Fruit fly (Drosophila melanogaster) whole organism, wandering third instar larva: ENCODE measurements around the gene Jhbp1.

Experiments
- Abd-B ChIP-seq: fragments of >200 bp; optimal IDR thresholded peaks from 2 replicates; lab custom pipeline; 2017; ENCODE audit warnings: missing biosample characterization, missing genetic modification characterization
- CG32264 ChIP-seq: fragments of 200-800 bp; sonication (Bioruptor generic); optimal IDR thresholded peaks from 2 replicates; lab custom pipeline; 2016; ENCODE audit warnings: missing biosample characterization, missing genetic modification characterization
- CG9705 ChIP-seq: fragments of 200-800 bp; sonication (Bioruptor generic); optimal IDR thresholded peaks from 2 replicates; lab custom pipeline; 2018; ENCODE audit warnings: missing biosample characterization, mild to moderate bottlenecking, missing genetic modification characterization
- CrebA ChIP-seq: fragments of 200-800 bp; sonication (Bioruptor generic); optimal IDR thresholded peaks from 2 replicates; lab custom pipeline; 2016; ENCODE audit warnings: missing biosample characterization, mild to moderate bottlenecking, missing genetic modification characterization, borderline replicate concordance
- Dfd ChIP-seq: fragments of >200 bp; optimal IDR thresholded peaks from 2 replicates; lab custom pipeline; 2017; ENCODE audit warnings: missing biosample characterization, missing genetic modification characterization
- Dif ChIP-seq: fragments of 200-275, 200-300 bp; sonication (Bioruptor generic); optimal IDR thresholded peaks from 2 replicates; lab custom pipeline; 2018; ENCODE audit warnings: missing biosample characterization, missing genetic modification characterization; ENCODE audit not compliant: partially characterized antibody
- GATAd ChIP-seq: sonication (Bioruptor generic); optimal IDR thresholded peaks from 2 replicates; lab custom pipeline; 2016; ENCODE audit warnings: missing biosample characterization, missing genetic modification characterization
- HLH106 ChIP-seq: fragments of 200-800 bp; optimal IDR thresholded peaks from 3 replicates; lab custom pipeline; 2019; ENCODE audit warnings: missing biosample characterization, mild to moderate bottlenecking, missing genetic modification characterization, moderate library complexity
- Hnf4 ChIP-seq: fragments of 200-800 bp; sonication (Bioruptor generic); optimal IDR thresholded peaks from 2 replicates; lab custom pipeline; 2016; ENCODE audit warnings: missing biosample characterization, mild to moderate bottlenecking, missing genetic modification characterization
- Hr78 ChIP-seq: fragments of >200 bp; optimal IDR thresholded peaks from 2 replicates; lab custom pipeline; 2017; ENCODE audit warnings: missing biosample characterization, missing genetic modification characterization
- Hr83 ChIP-seq: fragments of 200-300 bp; sonication (Bioruptor generic); optimal IDR thresholded peaks from 2 replicates; lab custom pipeline; 2016; ENCODE audit warnings: missing biosample characterization, mild to moderate bottlenecking, missing genetic modification characterization, moderate library complexity; ENCODE audit not compliant: poor library complexity, severe bottlenecking
- Jra ChIP-seq: sonication (Bioruptor generic); optimal IDR thresholded peaks from 2 replicates; lab custom pipeline; 2016; ENCODE audit warnings: missing biosample characterization, missing genetic modification characterization
- Mio ChIP-seq: sonication (Bioruptor generic); optimal IDR thresholded peaks from 2 replicates; lab custom pipeline; 2016; ENCODE audit warnings: missing biosample characterization, missing genetic modification characterization
- Myc ChIP-seq: fragments of >200 bp; optimal IDR thresholded peaks from 2 replicates; lab custom pipeline; 2017
- N ChIP-seq: fragments of >200 bp; optimal IDR thresholded peaks from 2 replicates; lab custom pipeline; 2018; ENCODE audit warnings: missing biosample characterization, missing external identifiers, missing genetic modification characterization
- OdsH ChIP-seq: fragments of 200-800 bp; sonication (Bioruptor generic); optimal IDR thresholded peaks from 2 replicates; lab custom pipeline; 2016; ENCODE audit warnings: missing biosample characterization, mild to moderate bottlenecking, missing genetic modification characterization
- Rel ChIP-seq, 2 experiments: fragments of 200-800 bp; sonication (Bioruptor generic) in 1 of 2; optimal IDR thresholded peaks; 2 replicates in 1 of 2; 3 replicates in 1 of 2; lab custom pipeline; 2016 to 2019; ENCODE audit warnings: mild to moderate bottlenecking in 2 of 2, missing biosample characterization in 2 of 2, missing genetic modification characterization in 2 of 2, moderate library complexity in 1 of 2
- Sp1 ChIP-seq: fragments of 200-800 bp; sonication (Bioruptor generic); optimal IDR thresholded peaks from 3 replicates; lab custom pipeline; 2019; ENCODE audit warnings: missing biosample characterization, mild to moderate bottlenecking, missing genetic modification characterization, moderate library complexity
- Vsx2 ChIP-seq: fragments of 200-300, 225-300 bp; sonication (Bioruptor generic); optimal IDR thresholded peaks from 2 replicates; lab custom pipeline; 2018; ENCODE audit warnings: missing biosample characterization, missing genetic modification characterization; ENCODE audit not compliant: partially characterized antibody
- br ChIP-seq: fragments of 200-800 bp; sonication (Bioruptor generic); optimal IDR thresholded peaks from 2 replicates; lab custom pipeline; 2016; ENCODE audit warnings: missing biosample characterization, missing genetic modification characterization
- dl ChIP-seq, 2 experiments: fragments of 175-275, 200-275 bp in 1 of 2; fragments of 200-275 bp in 1 of 2; sonication (Bioruptor generic); optimal IDR thresholded peaks; lab custom pipeline; 2018; ENCODE audit warnings: mild to moderate bottlenecking in 2 of 2, missing biosample characterization in 2 of 2, missing genetic modification characterization in 2 of 2, moderate library complexity in 2 of 2; ENCODE audit not compliant: partially characterized antibody in 2 of 2, insufficient read depth in 1 of 2
- dmrt93B ChIP-seq: fragments of 200-800 bp; sonication (Bioruptor generic); optimal IDR thresholded peaks from 2 replicates; lab custom pipeline; 2018; ENCODE audit warnings: missing biosample characterization, mild to moderate bottlenecking, missing genetic modification characterization
- dsf ChIP-seq: sonication (Bioruptor generic); optimal IDR thresholded peaks from 2 replicates; lab custom pipeline; 2016; ENCODE audit warnings: missing biosample characterization, missing genetic modification characterization, borderline replicate concordance
- ey ChIP-seq: fragments of 200-800 bp; sonication (Bioruptor generic); optimal IDR thresholded peaks from 2 replicates; lab custom pipeline; 2016; ENCODE audit warnings: missing biosample characterization, missing genetic modification characterization
- foxo ChIP-seq, 2 experiments: fragments of 200-800 bp; sonication (Bioruptor generic); optimal IDR thresholded peaks; 2 replicates in 1 of 2; 3 replicates in 1 of 2; lab custom pipeline; 2016 to 2017; ENCODE audit warnings: missing biosample characterization in 2 of 2, missing genetic modification characterization in 2 of 2
- fru ChIP-seq: fragments of 200-800 bp; sonication (Bioruptor generic); optimal IDR thresholded peaks from 3 replicates; lab custom pipeline; 2016; ENCODE audit warnings: missing biosample characterization, mild to moderate bottlenecking, missing genetic modification characterization
- h ChIP-seq: fragments of 200-800 bp; sonication (Bioruptor generic); optimal IDR thresholded peaks from 3 replicates; lab custom pipeline; 2016; ENCODE audit warnings: missing biosample characterization, mild to moderate bottlenecking, missing genetic modification characterization
- jim ChIP-seq: fragments of 175-275, 200-325 bp; sonication (Bioruptor generic); optimal IDR thresholded peaks from 2 replicates; lab custom pipeline; 2016; ENCODE audit warnings: missing biosample characterization, mild to moderate bottlenecking, missing genetic modification characterization
- lola ChIP-seq: fragments of >200 bp; optimal IDR thresholded peaks from 2 replicates; lab custom pipeline; 2017; ENCODE audit warnings: missing biosample characterization, missing genetic modification characterization
- pan ChIP-seq: fragments of >200 bp; optimal IDR thresholded peaks from 2 replicates; lab custom pipeline; 2017
- psq ChIP-seq: fragments of 200-800 bp; sonication (Bioruptor generic); optimal IDR thresholded peaks from 3 replicates; lab custom pipeline; 2017; ENCODE audit warnings: missing biosample characterization, mild to moderate bottlenecking, missing genetic modification characterization, moderate library complexity
- rgr ChIP-seq: fragments of 200-800 bp; sonication (Bioruptor generic); optimal IDR thresholded peaks from 3 replicates; lab custom pipeline; 2016; ENCODE audit warnings: missing biosample characterization, mild to moderate bottlenecking, missing genetic modification characterization
- sage ChIP-seq: fragments of 200-800 bp; sonication (Bioruptor generic); optimal IDR thresholded peaks from 2 replicates; lab custom pipeline; 2016; ENCODE audit warnings: missing biosample characterization, mild to moderate bottlenecking, missing genetic modification characterization
- tai ChIP-seq: sonication (Bioruptor generic); optimal IDR thresholded peaks from 2 replicates; lab custom pipeline; 2016; ENCODE audit warnings: missing biosample characterization, missing genetic modification characterization
- usp ChIP-seq: fragments of >200 bp; optimal IDR thresholded peaks from 2 replicates; lab custom pipeline; 2017; ENCODE audit warnings: missing biosample characterization, missing genetic modification characterization
- woc ChIP-seq: sonication (Bioruptor generic); optimal IDR thresholded peaks from 2 replicates; lab custom pipeline; 2016; ENCODE audit warnings: missing biosample characterization, mild to moderate bottlenecking, missing genetic modification characterization

Jhbp1 gene

dm6 chr3R:4997399-4998203 lies 32.4 kb downstream of the Jhbp1 start:
- peak; percentile 75 for TF ChIP-seq ey
- peak; percentile 76 for TF ChIP-seq h (GFP tag; lab: Kevin White, UChicago)
- TF ChIP-seq Hnf4 = peak; percentile 68
- peak; percentile 26 for TF ChIP-seq CG32264 (GFP tag; lab: Kevin White, UChicago)
- TF ChIP-seq pan (lab: Kevin White, UChicago) = no peak
- no peak for TF ChIP-seq Hr78
- no peak for TF ChIP-seq jim (GFP tag; lab: Kevin White, UChicago)
- TF ChIP-seq woc (GFP tag; lab: Kevin White, UChicago) = peak; percentile 46
- peak; percentile 82 for TF ChIP-seq OdsH (GFP tag; lab: Kevin White, UChicago)
- peak; percentile 83 for TF ChIP-seq HLH106 (tag; lab: Kevin White, UChicago)
- TF ChIP-seq Mio = no peak
- TF ChIP-seq tai (GFP tag; lab: Kevin White, UChicago) = peak; percentile 49
- TF ChIP-seq CG9705 = peak; percentile 20
- TF ChIP-seq sage (GFP tag; lab: Kevin White, UChicago) = peak; percentile 75
- peak; percentile 65 for TF ChIP-seq dmrt93B (GFP tag; lab: Kevin White, UChicago)
- TF ChIP-seq foxo (GFP tag; optimal IDR thresholded peaks at IDR 0.05; lab: Kevin White, UChicago) = peak in 1 of 2 experiments; percentile 84
- peak; percentile 66 for TF ChIP-seq rgr (GFP tag; lab: Kevin White, UChicago)
- peak; percentile 67 for TF ChIP-seq psq (GFP tag; lab: Kevin White, UChicago)
- TF ChIP-seq Vsx2 = no peak
- TF ChIP-seq dsf (GFP tag; lab: Kevin White, UChicago) = no peak
- peak; percentile 73 for TF ChIP-seq Sp1
- no peak for TF ChIP-seq Rel (GFP tag; optimal IDR thresholded peaks at IDR 0.05; lab: Kevin White, UChicago)
- peak; percentile 28 for TF ChIP-seq Rel (tag; optimal IDR thresholded peaks at IDR 0.05; lab: Kevin White, UChicago)
- peak; percentile 83 for TF ChIP-seq fru (GFP tag; lab: Kevin White, UChicago)
- TF ChIP-seq usp (GFP tag; lab: Kevin White, UChicago) = no peak
- TF ChIP-seq br (GFP tag; lab: Kevin White, UChicago) = peak; percentile 72
- TF ChIP-seq Myc (lab: Kevin White, UChicago) = no peak
- TF ChIP-seq, all 38 proteins: peak for 18

dm6 chr3R:4998739-4999138 lies 33.5 kb downstream of the Jhbp1 start:
- TF ChIP-seq Myc (lab: Kevin White, UChicago) (no peak), h (GFP tag; lab: Kevin White, UChicago) (no peak), woc (GFP tag; lab: Kevin White, UChicago) (no peak), ey (no peak), CG32264 (GFP tag; lab: Kevin White, UChicago) (no peak), br (GFP tag; lab: Kevin White, UChicago) (no peak), CG9705 (no peak), N (GFP tag; lab: Kevin White, UChicago) (no peak), Jra (no peak), GATAd (GFP tag; lab: Kevin White, UChicago) (no peak), sage (GFP tag; lab: Kevin White, UChicago) (no peak), CrebA (GFP tag; lab: Kevin White, UChicago) (no peak), dsf (GFP tag; lab: Kevin White, UChicago) (no peak), Hr78 (no peak), Hnf4 (no peak)

dm6 chr3R:5000663-5001062 lies 35.4 kb downstream of the Jhbp1 start:
- TF ChIP-seq N (GFP tag; lab: Kevin White, UChicago) (no peak), rgr (GFP tag; lab: Kevin White, UChicago) (no peak), Dfd (GFP tag; lab: Kevin White, UChicago) (no peak), Sp1 (no peak), woc (GFP tag; lab: Kevin White, UChicago) (no peak), ey (no peak), fru (GFP tag; lab: Kevin White, UChicago) (no peak), Dif (GFP tag; lab: Kevin White, UChicago) (no peak), usp (GFP tag; lab: Kevin White, UChicago) (no peak)

- TF ChIP-seq dl (GFP tag; optimal IDR thresholded peaks at IDR 0.05; lab: Kevin White, UChicago; ENCODE audit: insufficient read depth in 1 of 2, partially characterized antibody in 2 of 2) = no peak
- peak in 1 of 2 experiments; percentile 52 for TF ChIP-seq foxo (GFP tag; optimal IDR thresholded peaks at IDR 0.05; lab: Kevin White, UChicago)
- TF ChIP-seq h (GFP tag; lab: Kevin White, UChicago) = peak; percentile 49
- no peak for TF ChIP-seq dsf (GFP tag; lab: Kevin White, UChicago)
- TF ChIP-seq Hr83 (GFP tag; lab: Kevin White, UChicago) = no peak
- TF ChIP-seq HLH106 (tag; lab: Kevin White, UChicago) = peak; percentile 1
- TF ChIP-seq woc (GFP tag; lab: Kevin White, UChicago) = no peak
- peak; percentile 22 for TF ChIP-seq fru (GFP tag; lab: Kevin White, UChicago)
- TF ChIP-seq CG32264 (GFP tag; lab: Kevin White, UChicago) = no peak
- peak; percentile 5 for TF ChIP-seq Sp1
- peak; percentile 29 for TF ChIP-seq Hnf4
- TF ChIP-seq Dfd (GFP tag; lab: Kevin White, UChicago) = no peak
- TF ChIP-seq psq (GFP tag; lab: Kevin White, UChicago) = no peak
- TF ChIP-seq Mio = no peak
- peak; percentile 37 for TF ChIP-seq OdsH (GFP tag; lab: Kevin White, UChicago)
- TF ChIP-seq br (GFP tag; lab: Kevin White, UChicago) = peak; percentile 37
- TF ChIP-seq Myc (lab: Kevin White, UChicago) = no peak
- TF ChIP-seq Rel (GFP tag; optimal IDR thresholded peaks at IDR 0.05; lab: Kevin White, UChicago) = no peak
- no peak for TF ChIP-seq Rel (tag; optimal IDR thresholded peaks at IDR 0.05; lab: Kevin White, UChicago)
- no peak for TF ChIP-seq GATAd (GFP tag; lab: Kevin White, UChicago)
- TF ChIP-seq Abd-B = no peak
- no peak for TF ChIP-seq jim (GFP tag; lab: Kevin White, UChicago)
- TF ChIP-seq lola (GFP tag; lab: Kevin White, UChicago) = no peak
- peak; percentile 51 for TF ChIP-seq rgr (GFP tag; lab: Kevin White, UChicago)
- TF ChIP-seq N (GFP tag; lab: Kevin White, UChicago) = no peak
- TF ChIP-seq dmrt93B (GFP tag; lab: Kevin White, UChicago) = no peak
- no peak for TF ChIP-seq usp (GFP tag; lab: Kevin White, UChicago)
- TF ChIP-seq ey = peak; percentile 26
These were observed 44.9 kb downstream of the Jhbp1 start for dm6 chr3R:5010153-5010552.
